Worm (Caenorhabditis elegans) whole organism, young adult: ENCODE data around the gene M01B2.10.
"Not testable (repeated sequence)": the region's sequence is repeated elsewhere in the genome, so short reads cannot be mapped to it uniquely, and the experiment has no call there.

ENCODE experiments used
- B0019.2 ChIP-seq: fragments of 200-800 bp; sonication (Bioruptor generic); conservative IDR thresholded peaks from 2 replicates; pipeline ENCODE4 v1.3.6; 2022; ENCODE audit warnings: missing genetic modification reagents, missing genetic modification characterization, missing compliant biosample characterization
- B0035.1 ChIP-seq: sonication (generic microtip); optimal IDR thresholded peaks from 2 replicates; lab custom pipeline; 2016; ENCODE audit warnings: missing genetic modification characterization, mild to moderate bottlenecking, missing compliant biosample characterization, missing genotype, missing genetic modification reagents
- B0261.1 ChIP-seq: sonication (generic microtip); optimal IDR thresholded peaks from 2 replicates; lab custom pipeline; 2016; ENCODE audit warnings: mild to moderate bottlenecking, missing genetic modification characterization, moderate library complexity, missing compliant biosample characterization
- B0336.3 ChIP-seq: fragments of 200-800 bp; sonication (Bioruptor generic); IDR thresholded peaks from 2 replicates; pipeline ENCODE4 v1.3.6; 2022; ENCODE audit warnings: missing genetic modification characterization, missing compliant biosample characterization
- C06A6.2 ChIP-seq: fragments of 200-800 bp; sonication (Bioruptor generic); conservative IDR thresholded peaks from 2 replicates; pipeline ENCODE4 v1.3.6; 2022; ENCODE audit warnings: missing genetic modification characterization, missing compliant biosample characterization
- C17E4.6 ChIP-seq: fragments of 200-800 bp; sonication (Bioruptor generic); IDR thresholded peaks from 2 replicates; pipeline ENCODE4 v1.3.6; 2022; ENCODE audit warnings: missing genetic modification reagents, missing genetic modification characterization, missing compliant biosample characterization
- F33H1.4 ChIP-seq: fragments of 200-800 bp; sonication (Bioruptor generic); IDR thresholded peaks from 2 replicates; pipeline ENCODE4 v1.3.6; 2022; ENCODE audit warnings: missing genetic modification reagents, missing genetic modification characterization, missing compliant biosample characterization
- K11D2.4 ChIP-seq: fragments of 200-800 bp; sonication (Bioruptor generic); IDR thresholded peaks from 2 replicates; pipeline ENCODE4 v1.3.6; 2022; ENCODE audit warnings: missing genetic modification reagents, missing genetic modification characterization, missing compliant biosample characterization
- K12H6.12 ChIP-seq: fragments of 200-800 bp; sonication (Bioruptor generic); optimal IDR thresholded peaks from 2 replicates; lab custom pipeline; 2018; ENCODE audit warnings: mild to moderate bottlenecking, missing genetic modification characterization, missing compliant biosample characterization
- Y53F4B.3 ChIP-seq: fragments of 200-800 bp; sonication (Bioruptor generic); IDR thresholded peaks from 2 replicates; pipeline ENCODE4 v1.3.6; 2022; ENCODE audit warnings: missing genetic modification reagents, missing genetic modification characterization, missing compliant biosample characterization
- cebp-1 ChIP-seq, 2 experiments: fragments of 200-800 bp in 1 of 2; sonication (Bioruptor generic) in 1 of 2; sonication (generic microtip) in 1 of 2; IDR thresholded peaks in 1 of 2; optimal IDR thresholded peaks in 1 of 2; 2 replicates each; pipeline versions ENCODE4 v1.3.6 to Lab custom; 2017 to 2022; ENCODE audit warnings: missing compliant biosample characterization in 2 of 2, missing genetic modification characterization in 2 of 2, mild to moderate bottlenecking in 1 of 2, missing genetic modification reagents in 1 of 2, moderate library complexity in 1 of 2
- ceh-100 ChIP-seq: fragments of 200-800 bp; sonication (Bioruptor generic); IDR thresholded peaks from 2 replicates; pipeline ENCODE4 v1.3.6; 2022; ENCODE audit warnings: missing genetic modification reagents, missing genetic modification characterization, missing compliant biosample characterization
- ceh-27 ChIP-seq: fragments of 200-800 bp; sonication (Bioruptor generic); optimal IDR thresholded peaks from 2 replicates; lab custom pipeline; 2018; ENCODE audit warnings: mild to moderate bottlenecking, missing genetic modification characterization, moderate library complexity, missing compliant biosample characterization
- ceh-91 ChIP-seq: fragments of 200-800 bp; sonication (Bioruptor generic); IDR thresholded peaks from 2 replicates; pipeline ENCODE4 v1.3.6; 2022; ENCODE audit warnings: missing genetic modification reagents, missing genetic modification characterization, missing compliant biosample characterization
- dox-1 ChIP-seq: fragments of 200-800 bp; sonication (Bioruptor generic); IDR thresholded peaks from 2 replicates; pipeline ENCODE4 v1.3.6; 2022; ENCODE audit warnings: missing genetic modification reagents, missing genetic modification characterization, missing compliant biosample characterization
- efl-1 ChIP-seq: fragments of 150-350 bp; optimal IDR thresholded peaks from 2 replicates; lab custom pipeline; 2014; ENCODE audit warnings: missing biosample characterization, missing genetic modification reagents, missing genetic modification characterization
- gei-17 ChIP-seq: fragments of 200-800 bp; sonication (Bioruptor generic); optimal IDR thresholded peaks from 2 replicates; lab custom pipeline; 2018; ENCODE audit warnings: mild to moderate bottlenecking, missing genetic modification characterization, missing compliant biosample characterization
- hmg-20 ChIP-seq: fragments of 200-800 bp; sonication (Bioruptor generic); IDR thresholded peaks from 2 replicates; pipeline ENCODE4 v1.3.6; 2022; ENCODE audit warnings: missing genetic modification reagents, missing genetic modification characterization, missing compliant biosample characterization
- lin-54 ChIP-seq: fragments of 200-800 bp; sonication (Bioruptor generic); optimal IDR thresholded peaks from 2 replicates; lab custom pipeline; 2018; ENCODE audit warnings: mild to moderate bottlenecking, missing genetic modification characterization, missing compliant biosample characterization
- mcd-1 ChIP-seq: fragments of 200-800 bp; sonication (Bioruptor generic); IDR thresholded peaks from 2 replicates; pipeline ENCODE4 v1.3.6; 2022; ENCODE audit warnings: missing genetic modification reagents, missing genetic modification characterization, missing compliant biosample characterization
- mel-28 ChIP-seq: sonication (generic microtip); optimal IDR thresholded peaks from 2 replicates; lab custom pipeline; 2016; ENCODE audit warnings: borderline replicate concordance, mild to moderate bottlenecking, missing genetic modification characterization, missing compliant biosample characterization
- mxl-1 ChIP-seq: sonication (generic microtip); optimal IDR thresholded peaks from 2 replicates; lab custom pipeline; 2016; ENCODE audit warnings: missing genetic modification characterization, missing compliant biosample characterization
- nhr-27 ChIP-seq: fragments of 200-800 bp; sonication (Bioruptor generic); optimal IDR thresholded peaks from 2 replicates; lab custom pipeline; 2018; ENCODE audit warnings: mild to moderate bottlenecking, missing genetic modification characterization, moderate library complexity, missing compliant biosample characterization
- pha-4 ChIP-seq: fragments of 150-350 bp; sonication (generic microtip); optimal IDR thresholded peaks from 2 replicates; lab custom pipeline; 2014; ENCODE audit warnings: missing biosample characterization, missing genetic modification reagents, missing genetic modification characterization
- rpc-1 ChIP-seq, 2 experiments: fragments of 150-350 bp in 1 of 2; sonication (generic microtip) in 1 of 2; optimal IDR thresholded peaks; 2 replicates each; lab custom pipeline; 2014 to 2018; ENCODE audit warnings: missing biosample characterization in 1 of 2, missing genetic modification characterization in 1 of 2, missing genetic modification reagents in 1 of 2, missing genotype in 1 of 2
- somi-1 ChIP-seq: fragments of 200-800 bp; sonication (Bioruptor generic); optimal IDR thresholded peaks from 2 replicates; lab custom pipeline; 2018; ENCODE audit warnings: mild to moderate bottlenecking, missing genetic modification characterization, missing compliant biosample characterization
- unc-62 ChIP-seq: fragments of 150-350 bp; optimal IDR thresholded peaks from 2 replicates; lab custom pipeline; 2014; ENCODE audit warnings: missing biosample characterization, missing genetic modification reagents, missing genetic modification characterization
- xnd-1 ChIP-seq: sonication (generic microtip); optimal IDR thresholded peaks from 2 replicates; lab custom pipeline; 2016; ENCODE audit warnings: missing genotype, missing genetic modification reagents, missing genetic modification characterization, missing compliant biosample characterization
- ztf-22 ChIP-seq: fragments of 200-800 bp; sonication (Bioruptor generic); optimal IDR thresholded peaks from 2 replicates; lab custom pipeline; 2018; ENCODE audit warnings: mild to moderate bottlenecking, missing genetic modification characterization, moderate library complexity, missing compliant biosample characterization
- ztf-25 ChIP-seq: fragments of 200-800 bp; sonication (Bioruptor generic); IDR thresholded peaks from 2 replicates; pipeline ENCODE4 v1.3.6; 2022; ENCODE audit warnings: missing genetic modification reagents, missing genetic modification characterization, missing compliant biosample characterization

The M01B2.10 gene

DNA sequence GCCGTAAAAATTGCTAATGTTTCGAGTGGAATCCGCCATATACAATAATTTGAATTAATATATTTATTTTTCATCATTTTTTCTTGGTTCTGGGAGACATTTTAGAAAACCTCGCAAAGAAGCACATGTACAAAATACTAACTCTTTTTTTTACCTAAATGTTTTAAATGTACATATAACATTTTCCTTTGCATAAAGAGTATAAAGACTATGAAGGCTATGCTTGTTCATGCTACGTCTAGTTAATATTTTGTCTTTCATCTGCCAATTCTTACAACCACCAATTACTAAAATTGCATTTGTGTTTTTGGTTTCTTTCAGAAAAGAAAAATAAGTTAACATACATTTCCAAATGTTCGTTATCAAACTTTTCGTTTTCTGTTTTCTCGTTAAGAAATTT is 40.9 kb downstream of the M01B2.10 start, which contains the start of gene irld-25:
TSS of gene irld-25 (plus strand) at position 301 of the 400 bp plus-strand sequence.
- TF ChIP-seq B0019.2 (GFP tag; lab: Robert Waterston, UW) (no peak), K12H6.12 (tag; lab: Kevin White, UChicago) (no peak), K11D2.4 (GFP tag; lab: Robert Waterston, UW) (no peak), rpc-1 (optimal IDR thresholded peaks at IDR 0.05; lab: Kevin White, UChicago) (no peak), rpc-1 (tag; optimal IDR thresholded peaks at IDR 0.05; lab: Kevin White, UChicago) (no peak), Y53F4B.3 (GFP tag; lab: Robert Waterston, UW) (no peak), C17E4.6 (GFP tag; lab: Robert Waterston, UW) (no peak), C06A6.2 (GFP tag; lab: Robert Waterston, UW) (no peak), xnd-1 (tag; lab: Kevin White, UChicago) (no peak), ceh-91 (no peak), nhr-27 (no peak), efl-1 (GFP tag; lab: Kevin White, UChicago) (no peak), B0336.3 (GFP tag; lab: Robert Waterston, UW) (no peak), mxl-1 (tag; lab: Kevin White, UChicago) (no peak), B0035.1 (no peak), ztf-22 (GFP tag; lab: Kevin White, UChicago) (no peak), ceh-27 (GFP tag; lab: Kevin White, UChicago) (no peak), dox-1 (GFP tag; lab: Robert Waterston, UW) (no peak), lin-54 (GFP tag; lab: Kevin White, UChicago) (no peak), unc-62 (GFP tag; lab: Kevin White, UChicago) (no peak), somi-1 (GFP tag; lab: Kevin White, UChicago) (no peak)

- TF ChIP-seq F33H1.4 (GFP tag; lab: Robert Waterston, UW), result no peak
- TF ChIP-seq K11D2.4 (GFP tag; lab: Robert Waterston, UW), result no peak
- TF ChIP-seq ceh-100 (GFP tag; lab: Robert Waterston, UW), result no peak
- no peak for TF ChIP-seq mel-28 (tag; lab: Kevin White, UChicago)
- TF ChIP-seq gei-17 (GFP tag; lab: Kevin White, UChicago), result no peak
- TF ChIP-seq mcd-1 (GFP tag; lab: Robert Waterston, UW), result no peak
- TF ChIP-seq cebp-1 (GFP tag; IDR thresholded peaks at IDR 0.05; lab: Robert Waterston, UW), result no peak
- TF ChIP-seq cebp-1 (tag; optimal IDR thresholded peaks at IDR 0.05; lab: Kevin White, UChicago), result no peak
These were observed 45.5 kb downstream of the M01B2.10 start, which contains the start of gene sri-25 for ce11 chrV:15216705-15217104. Gene sri-25 (plus strand): TSS chrV:15217005.

- TF ChIP-seq B0336.3 (GFP tag; lab: Robert Waterston, UW); hmg-20 (GFP tag; lab: Robert Waterston, UW); pha-4 (tag; lab: Kevin White, UChicago): not testable (repeated sequence)
- TF ChIP-seq, all 124 proteins: peak for 0; not testable (repeated sequence) for 124
These were observed 47.1 kb downstream of the M01B2.10 start, which contains the start of gene sri-26 for ce11 chrV:15215175-15215574. Gene sri-26 (plus strand): TSS chrV:15215475.

ce11 chrV:15211869-15212268 is 50.4 kb downstream of the M01B2.10 start, which contains the start of gene sri-24:
Gene sri-24 (plus strand): TSS chrV:15212169.
- not testable (repeated sequence) for TF ChIP-seq B0261.1 (tag; lab: Kevin White, UChicago); ztf-25 (GFP tag; lab: Robert Waterston, UW); K12H6.12 (tag; lab: Kevin White, UChicago)
- TF ChIP-seq, all 124 proteins: peak for 0; not testable (repeated sequence) for 124
